Fruit fly (Drosophila melanogaster): ENCODE measurements around the gene Brd.

Gene Brd

dm6 chr3L:14986984-14987896 is 14.8 kb downstream of the Brd start (continued):
- TF ChIP-seq CG11085 (GFP tag; IDR thresholded peaks at IDR 0.05) (no peak), Poxn (GFP tag; IDR thresholded peaks at IDR 0.05) (no peak), CoRest (tag; optimal IDR thresholded peaks at IDR 0.05) (no peak), Hsf (GFP tag; optimal IDR thresholded peaks at IDR 0.05) (no peak), CG7839 (tag; optimal IDR thresholded peaks at IDR 0.05) (no peak), CG31365 (tag; optimal IDR thresholded peaks at IDR 0.05) (no peak), CG9437 (GFP tag; optimal IDR thresholded peaks at IDR 0.05) (no peak), rib (GFP tag; IDR thresholded peaks at IDR 0.05) (no peak), CG3163 (GFP tag; optimal IDR thresholded peaks at IDR 0.05) (peak; percentile 58), lov (optimal IDR thresholded peaks at IDR 0.05) (no peak), lov (GFP tag; IDR thresholded peaks at IDR 0.05) (no peak), Lpt (GFP tag; optimal IDR thresholded peaks at IDR 0.05) (no peak), CG2889 (GFP tag; IDR thresholded peaks at IDR 0.05) (no peak), pan (optimal IDR thresholded peaks at IDR 0.05) (no peak), pan (GFP tag; optimal IDR thresholded peaks at IDR 0.05 in 1 of 2, IDR thresholded peaks at IDR 0.05 in 1 of 2) (no peak), CG13624 (GFP tag; optimal IDR thresholded peaks at IDR 0.05) (no peak), CG1603 (tag; optimal IDR thresholded peaks at IDR 0.05) (no peak), CkIIα-i1 (GFP tag; IDR thresholded peaks at IDR 0.05) (no peak), MESR4 (GFP tag; optimal IDR thresholded peaks at IDR 0.05) (no peak), Optix (GFP tag; IDR thresholded peaks at IDR 0.05) (no peak), Fer2 (tag; optimal IDR thresholded peaks at IDR 0.05) (no peak), CG17361 (GFP tag; IDR thresholded peaks at IDR 0.05) (no peak), Opbp (GFP tag; IDR thresholded peaks at IDR 0.05; ENCODE audit: partially characterized antibody) (no peak), CG8388 (GFP tag; optimal IDR thresholded peaks at IDR 0.05) (peak; percentile 18)

- TF ChIP-seq bab2 (GFP tag; optimal IDR thresholded peaks at IDR 0.05) (no peak), fd102C (GFP tag; optimal IDR thresholded peaks at IDR 0.05) (peak; percentile 46), gsb (GFP tag; IDR thresholded peaks at IDR 0.05) (no peak), Ssrp (tag; optimal IDR thresholded peaks at IDR 0.05) (no peak), al (GFP tag; IDR thresholded peaks at IDR 0.05) (no peak), CG6689 (GFP tag; IDR thresholded peaks at IDR 0.05) (no peak), CG9609 (GFP tag; optimal IDR thresholded peaks at IDR 0.05) (no peak), pnt (GFP tag; optimal IDR thresholded peaks at IDR 0.05) (no peak), kay (GFP tag; optimal IDR thresholded peaks at IDR 0.05) (no peak), Oli (tag; optimal IDR thresholded peaks at IDR 0.05) (no peak), Ets97D (GFP tag; optimal IDR thresholded peaks at IDR 0.05) (no peak), Lim3 (GFP tag; IDR thresholded peaks at IDR 0.05) (no peak), dmrt11E (tag; optimal IDR thresholded peaks at IDR 0.05) (no peak), zen (tag; optimal IDR thresholded peaks at IDR 0.05) (no peak), CG2129 (GFP tag; IDR thresholded peaks at IDR 0.05; ENCODE audit: partially characterized antibody) (no peak), Hsf (GFP tag; optimal IDR thresholded peaks at IDR 0.05) (no peak), eyg (GFP tag; optimal IDR thresholded peaks at IDR 0.05) (no peak), CG8478 (optimal IDR thresholded peaks at IDR 0.05) (no peak), CTCF (GFP tag; optimal IDR thresholded peaks at IDR 0.05) (no peak), twi (tag; optimal IDR thresholded peaks at IDR 0.05) (peak; percentile 81), CG12942 (GFP tag; optimal IDR thresholded peaks at IDR 0.05) (no peak), CG1792 (GFP tag; optimal IDR thresholded peaks at IDR 0.05) (no peak), Atf3 (GFP tag; optimal IDR thresholded peaks at IDR 0.05) (no peak), CG6791 (GFP tag; IDR thresholded peaks at IDR 0.05; ENCODE audit: partially characterized antibody) (no peak), CoRest (tag; optimal IDR thresholded peaks at IDR 0.05) (no peak), Pdp1 (GFP tag; optimal IDR thresholded peaks at IDR 0.05) (no peak), crc (GFP tag; optimal IDR thresholded peaks at IDR 0.05) (no peak), Stat92E (GFP tag; optimal IDR thresholded peaks at IDR 0.05) (no peak), CG2678 (tag; optimal IDR thresholded peaks at IDR 0.05) (peak; percentile 9)
Observed at dm6 chr3L:14988231-14988630, 15.8 kb downstream of the Brd start.
